Worm (Caenorhabditis elegans) whole organism, young adult: Measurements from ENCODE around the gene F49E10.2.

ENCODE experiments used
- fkh-3 ChIP-seq: sonication (generic microtip); optimal IDR thresholded peaks from 2 replicates; lab custom pipeline; 2016; ENCODE audit warnings: mild to moderate bottlenecking, missing genetic modification characterization, missing compliant biosample characterization
- gei-17 ChIP-seq: fragments of 200-800 bp; sonication (Bioruptor generic); optimal IDR thresholded peaks from 2 replicates; lab custom pipeline; 2018; ENCODE audit warnings: mild to moderate bottlenecking, missing genetic modification characterization, missing compliant biosample characterization
- mel-28 ChIP-seq: sonication (generic microtip); optimal IDR thresholded peaks from 2 replicates; lab custom pipeline; 2016; ENCODE audit warnings: borderline replicate concordance, mild to moderate bottlenecking, missing genetic modification characterization, missing compliant biosample characterization
- tlf-1 ChIP-seq: fragments of 200-800 bp; sonication (Bioruptor generic); optimal IDR thresholded peaks from 2 replicates; lab custom pipeline; 2018; ENCODE audit warnings: mild to moderate bottlenecking, missing genetic modification characterization, missing compliant biosample characterization

DNA sequence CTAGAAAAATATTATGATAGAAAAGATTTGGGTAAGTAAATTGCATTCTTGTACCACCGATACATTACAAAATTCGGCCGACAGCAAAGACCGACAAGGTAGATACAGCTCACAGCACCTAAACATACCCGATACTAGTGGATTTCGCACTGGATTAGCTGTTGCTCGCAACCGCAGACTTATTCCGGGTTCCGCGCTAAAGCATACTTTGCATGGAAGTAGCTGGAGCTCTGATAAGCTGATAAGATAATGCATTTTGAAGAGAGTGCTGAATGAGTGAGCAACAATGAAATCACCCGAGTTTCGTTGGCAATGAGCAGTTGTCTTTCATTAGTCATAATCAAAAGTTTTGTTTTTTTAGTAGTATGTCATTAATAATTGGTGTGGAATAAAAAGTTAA lies 39.7 kb upstream of the F49E10.2 start:
- no peak for TF ChIP-seq mel-28 (tag; lab: Kevin White, UChicago)
- no peak for TF ChIP-seq gei-17 (GFP tag; lab: Kevin White, UChicago)
- TF ChIP-seq fkh-3 = no peak
- no peak for TF ChIP-seq tlf-1 (GFP tag; lab: Kevin White, UChicago)
